Fruit fly (Drosophila melanogaster): Measurements from ENCODE around the gene CG3792.
A peak's percentile ranks its signal among the peaks of the same experiment; 100 is the strongest.

The CG3792 gene

DNA sequence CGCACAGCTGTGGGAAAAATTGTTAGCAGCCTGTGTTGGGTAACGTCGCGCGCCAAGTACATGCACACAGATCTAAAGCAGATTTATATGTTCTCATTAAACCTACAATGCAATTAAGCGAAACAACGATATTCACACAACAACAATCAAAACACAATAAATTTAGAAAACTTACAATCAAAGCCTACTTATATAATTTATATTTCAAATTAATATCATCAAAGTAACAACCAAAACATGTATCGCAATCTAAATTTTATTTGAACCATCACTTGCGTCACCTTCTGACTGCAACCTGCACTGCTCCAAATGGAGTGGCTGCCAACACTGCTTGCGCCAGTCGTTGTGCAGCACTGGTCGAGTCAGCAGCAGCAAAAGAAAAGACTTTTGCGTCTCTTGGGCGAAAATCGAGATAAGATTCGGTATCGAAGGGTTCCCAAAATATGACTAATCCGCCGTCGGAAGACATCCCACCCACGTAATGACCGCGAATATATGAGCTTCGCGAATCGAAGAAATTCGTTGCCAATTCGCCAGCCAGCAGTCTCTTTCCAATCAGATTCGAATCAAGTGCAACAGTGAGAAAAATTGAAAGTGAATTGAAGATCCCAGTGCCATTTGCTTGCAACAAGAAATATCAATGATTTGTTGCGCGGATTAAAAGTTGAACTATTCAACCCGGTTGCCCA lies 4.3 kb downstream of the CG3792 start, which contains the start of the genes CG8892 and CG34126 (continued):
- TF ChIP-seq CG2199 (GFP tag; IDR thresholded peaks at IDR 0.05), result peak; percentile 74; the same call in 1 of the 3 replicates
- TF ChIP-seq CG12769 (tag; optimal IDR thresholded peaks at IDR 0.05), result no peak
- TF ChIP-seq CG11696 (GFP tag; IDR thresholded peaks at IDR 0.05), result peak; percentile 78
- TF ChIP-seq CG17359 (tag; optimal IDR thresholded peaks at IDR 0.05), result peak; percentile 96
- peak; percentile 83 for TF ChIP-seq Lim3 (GFP tag; IDR thresholded peaks at IDR 0.05)
- TF ChIP-seq chif (GFP tag; optimal IDR thresholded peaks at IDR 0.05), result peak; percentile 97
- peak; percentile 93 for TF ChIP-seq psq (GFP tag; optimal IDR thresholded peaks at IDR 0.05)
- TF ChIP-seq Six4 (GFP tag; optimal IDR thresholded peaks at IDR 0.05), result peak; percentile 97
- TF ChIP-seq CG12659 (GFP tag; optimal IDR thresholded peaks at IDR 0.05), result peak; percentile 99
- peak; percentile 89 for TF ChIP-seq CG14050 (GFP tag; IDR thresholded peaks at IDR 0.05)
- peak; percentile 98 for TF ChIP-seq Hmr (GFP tag; optimal IDR thresholded peaks at IDR 0.05)
- TF ChIP-seq crp (GFP tag; optimal IDR thresholded peaks at IDR 0.05), result peak; percentile 84 to 94
- peak; percentile 92 for TF ChIP-seq ftz-f1 (GFP tag; optimal IDR thresholded peaks at IDR 0.05)
- peak; percentile 95 for TF ChIP-seq jigr1 (GFP tag; IDR thresholded peaks at IDR 0.05)
- peak; percentile 95 for TF ChIP-seq so (GFP tag; IDR thresholded peaks at IDR 0.05)
- TF ChIP-seq CG14965 (GFP tag; optimal IDR thresholded peaks at IDR 0.05; ENCODE audit: borderline replicate concordance), result peak; percentile 61
- TF ChIP-seq CG14014 (GFP tag; IDR thresholded peaks at IDR 0.05), result peak; percentile 95
- TF ChIP-seq Dip3 (GFP tag; optimal IDR thresholded peaks at IDR 0.05), result peak; percentile 98
- peak; percentile 57 for TF ChIP-seq CTCF (GFP tag; optimal IDR thresholded peaks at IDR 0.05)
- TF ChIP-seq gcm (GFP tag; optimal IDR thresholded peaks at IDR 0.05), result peak; percentile 94
- TF ChIP-seq CG17612 (GFP tag; IDR thresholded peaks at IDR 0.05), result peak; percentile 87
- peak; percentile 96 for TF ChIP-seq Oli (tag; optimal IDR thresholded peaks at IDR 0.05)
- peak; percentile 99 for TF ChIP-seq Hr3 (GFP tag; optimal IDR thresholded peaks at IDR 0.05)
- TF ChIP-seq CG10431 (GFP tag; optimal IDR thresholded peaks at IDR 0.05), result peak; percentile 84
- TF ChIP-seq CG6813 (GFP tag; optimal IDR thresholded peaks at IDR 0.05), result peak; percentile 90
- TF ChIP-seq org-1 (GFP tag; optimal IDR thresholded peaks at IDR 0.05), result peak; percentile 96
- TF ChIP-seq Asciz (GFP tag; optimal IDR thresholded peaks at IDR 0.05), result peak; percentile 93
- TF ChIP-seq Dad (GFP tag; optimal IDR thresholded peaks at IDR 0.05), result peak; percentile 96
- peak; percentile 92 for TF ChIP-seq CrebB (tag; optimal IDR thresholded peaks at IDR 0.05)
- TF ChIP-seq CG12299 (tag; optimal IDR thresholded peaks at IDR 0.05), result peak; percentile 92
- peak; percentile 88 for TF ChIP-seq CG12071 (GFP tag; optimal IDR thresholded peaks at IDR 0.05)
- peak; percentile 97 for TF ChIP-seq CG12155 (GFP tag; optimal IDR thresholded peaks at IDR 0.05)
- peak; percentile 94 for TF ChIP-seq CG15601 (tag; optimal IDR thresholded peaks at IDR 0.05)
- TF ChIP-seq vfl (GFP tag; optimal IDR thresholded peaks at IDR 0.05), result peak; percentile 97
- TF ChIP-seq Oaz (GFP tag; IDR thresholded peaks at IDR 0.05), result peak; percentile 90
- TF ChIP-seq Trl (optimal IDR thresholded peaks at IDR 0.05), result peak in 1 of 2 experiments; percentile 5
- peak; percentile 98 for TF ChIP-seq Trl (GFP tag; optimal IDR thresholded peaks at IDR 0.05)
- TF ChIP-seq wdn (GFP tag; IDR thresholded peaks at IDR 0.05), result peak; percentile 90
- TF ChIP-seq cato (GFP tag; optimal IDR thresholded peaks at IDR 0.05; ENCODE audit: borderline replicate concordance), result peak; percentile 98
- peak; percentile 98 for TF ChIP-seq az2 (GFP tag; optimal IDR thresholded peaks at IDR 0.05)
- TF ChIP-seq gro (GFP tag; optimal IDR thresholded peaks at IDR 0.05), result peak; percentile 95
- TF ChIP-seq CG7963 (GFP tag; IDR thresholded peaks at IDR 0.05; ENCODE audit: partially characterized antibody), result no peak
- TF ChIP-seq Fer3 (tag; optimal IDR thresholded peaks at IDR 0.05), result peak; percentile 97
- peak; percentile 96 for TF ChIP-seq vvl (GFP tag; IDR thresholded peaks at IDR 0.05)
- TF ChIP-seq lbe (GFP tag; optimal IDR thresholded peaks at IDR 0.05), result peak; percentile 95
- TF ChIP-seq CG6791 (GFP tag; IDR thresholded peaks at IDR 0.05; ENCODE audit: partially characterized antibody), result 0 out of 3 replicates have a peak, but pooled peaks have one; percentile 19
- peak; percentile 87 for TF ChIP-seq D19A (tag; optimal IDR thresholded peaks at IDR 0.05)
- TF ChIP-seq Opbp (GFP tag; IDR thresholded peaks at IDR 0.05; ENCODE audit: partially characterized antibody), result 0 out of 3 replicates have a peak, but pooled peaks have one; percentile 28
- peak; percentile 99 for TF ChIP-seq CG1602 (GFP tag; optimal IDR thresholded peaks at IDR 0.05)
- TF ChIP-seq CG11398 (GFP tag; optimal IDR thresholded peaks at IDR 0.05), result peak; percentile 82
